Worm (Caenorhabditis elegans): ENCODE data around the gene Y64G10A.7.

Y64G10A.7 gene

ce11 chrIV:14365837-14366378 is 74.2 kb downstream of the Y64G10A.7 start:
- TF ChIP-seq dao-5 (tag; optimal IDR thresholded peaks at IDR 0.05), result no peak
- no peak for TF ChIP-seq W03F9.2 (tag; optimal IDR thresholded peaks at IDR 0.05)
- TF ChIP-seq him-1 (tag; optimal IDR thresholded peaks at IDR 0.05), result no peak

Measured in whole organism, L4/young adult.